Worm (Caenorhabditis elegans) whole organism, L4 larva: ENCODE data around the gene dhs-20.

Experiments used
- F49E8.2 ChIP-seq: sonication (generic microtip); optimal IDR thresholded peaks from 2 replicates; lab custom pipeline; 2016; ENCODE audit warnings: missing compliant biosample characterization, mild to moderate bottlenecking, missing genetic modification characterization, borderline replicate concordance
- T20F7.1 ChIP-seq: fragments of 200-800 bp; sonication (Bioruptor generic); optimal IDR thresholded peaks from 2 replicates; lab custom pipeline; 2018; ENCODE audit warnings: mild to moderate bottlenecking, missing genetic modification characterization, missing compliant biosample characterization
- T26A8.4 ChIP-seq: fragments of 200-800 bp; sonication (Bioruptor generic); IDR thresholded peaks from 2 replicates; pipeline ENCODE4 v1.3.6; 2022; ENCODE audit warnings: missing genetic modification characterization, missing compliant biosample characterization
- ZK546.5 ChIP-seq, 2 experiments: sonication (generic microtip); optimal IDR thresholded peaks; 2 replicates each; lab custom pipeline; 2017; ENCODE audit warnings: missing biosample characterization in 2 of 2, missing genetic modification characterization in 2 of 2
- aha-1 ChIP-seq: fragments of 150-350 bp; peaks from one replicate; lab custom pipeline; 2014; ENCODE audit warnings: missing biosample characterization, missing genetic modification characterization
- aly-2 ChIP-seq: sonication (generic microtip); optimal IDR thresholded peaks from 2 replicates; lab custom pipeline; 2018; ENCODE audit warnings: missing biosample characterization, missing genetic modification characterization
- ama-1 ChIP-seq: fragments of 150-350 bp; optimal IDR thresholded peaks from 2 replicates; lab custom pipeline; 2014; ENCODE audit warnings: inconsistent platforms, mixed read lengths
- ceh-28 ChIP-seq: fragments of 150-350 bp; optimal IDR thresholded peaks from 2 replicates; lab custom pipeline; 2014; ENCODE audit warnings: missing biosample characterization, missing genetic modification reagents, missing genetic modification characterization
- ceh-32 ChIP-seq: sonication (generic microtip); optimal IDR thresholded peaks from 2 replicates; lab custom pipeline; 2016; ENCODE audit warnings: mild to moderate bottlenecking, missing genetic modification characterization, missing compliant biosample characterization; ENCODE audit not compliant: poor library complexity
- ceh-82 ChIP-seq: sonication (generic microtip); optimal IDR thresholded peaks from 2 replicates; lab custom pipeline; 2017; ENCODE audit warnings: missing biosample characterization, missing genetic modification characterization
- ces-1 ChIP-seq: fragments of 150-350 bp; sonication (generic microtip); optimal IDR thresholded peaks from 4 replicates; lab custom pipeline; 2014; ENCODE audit warnings: missing biosample characterization, missing genetic modification reagents, missing genetic modification characterization
- daf-12 ChIP-seq: fragments of 150-350 bp; optimal IDR thresholded peaks from 2 replicates; lab custom pipeline; 2014; ENCODE audit warnings: missing biosample characterization, missing genetic modification reagents, missing genetic modification characterization
- daf-16 ChIP-seq, 3 experiments: sonication (generic microtip); optimal IDR thresholded peaks; 2 replicates each; lab custom pipeline; 2016 to 2017; ENCODE audit warnings: missing genetic modification characterization in 3 of 3, missing genetic modification reagents in 3 of 3, mild to moderate bottlenecking in 2 of 3, missing compliant biosample characterization in 2 of 3, missing biosample characterization in 1 of 3, moderate library complexity in 1 of 3
- dmd-8 ChIP-seq: fragments of 200-800 bp; sonication (Bioruptor generic); IDR thresholded peaks from 2 replicates; pipeline ENCODE4 v1.3.6; 2022; ENCODE audit warnings: missing genetic modification characterization, missing compliant biosample characterization
- egl-27 ChIP-seq: sonication (generic microtip); optimal IDR thresholded peaks from 3 replicates; lab custom pipeline; 2017; ENCODE audit warnings: missing biosample characterization, missing genetic modification reagents, missing genetic modification characterization
- egl-43 ChIP-seq: fragments of 200-800 bp; sonication (Bioruptor generic); IDR thresholded peaks from 2 replicates; pipeline ENCODE4 v1.3.6; 2022; ENCODE audit warnings: missing genetic modification reagents, missing genetic modification characterization, missing compliant biosample characterization
- gei-8 ChIP-seq: fragments of 200-800 bp; sonication (Bioruptor generic); optimal IDR thresholded peaks from 2 replicates; lab custom pipeline; 2018; ENCODE audit warnings: mild to moderate bottlenecking, missing genetic modification characterization, missing compliant biosample characterization
- hlh-30 ChIP-seq: sonication (generic microtip); optimal IDR thresholded peaks from 2 replicates; lab custom pipeline; 2017; ENCODE audit warnings: antibody characterized with exemption, mild to moderate bottlenecking, missing genetic modification characterization, missing compliant biosample characterization; ENCODE audit not compliant: insufficient read depth
- jun-1 ChIP-seq: fragments of 150-350 bp; optimal IDR thresholded peaks from 2 replicates; lab custom pipeline; 2014; ENCODE audit warnings: missing biosample characterization, missing genetic modification reagents, missing genetic modification characterization
- lin-29 ChIP-seq: fragments of 200-800 bp; sonication (Bioruptor generic); IDR thresholded peaks from 2 replicates; pipeline ENCODE4 v1.3.6; 2022; ENCODE audit warnings: missing genetic modification reagents, missing genetic modification characterization, missing compliant biosample characterization
- lin-39 ChIP-seq: fragments of 150-350 bp; optimal IDR thresholded peaks from 2 replicates; lab custom pipeline; 2014; ENCODE audit warnings: missing biosample characterization, missing genetic modification reagents, missing genetic modification characterization
- lir-3 ChIP-seq: sonication (generic microtip); optimal IDR thresholded peaks from 2 replicates; lab custom pipeline; 2016; ENCODE audit warnings: mild to moderate bottlenecking, missing genetic modification characterization, missing compliant biosample characterization
- mdt-29 ChIP-seq: fragments of 200-800 bp; sonication (Bioruptor generic); IDR thresholded peaks from 2 replicates; pipeline ENCODE4 v1.3.6; 2022; ENCODE audit warnings: missing genetic modification reagents, missing genetic modification characterization, missing compliant biosample characterization
- nhr-111 ChIP-seq: fragments of 200-800 bp; sonication (Bioruptor generic); optimal IDR thresholded peaks from 2 replicates; lab custom pipeline; 2018; ENCODE audit warnings: mild to moderate bottlenecking, missing genetic modification characterization, missing compliant biosample characterization
- nhr-25 ChIP-seq: sonication (generic microtip); optimal IDR thresholded peaks from 2 replicates; lab custom pipeline; 2017; ENCODE audit warnings: missing genetic modification characterization, mild to moderate bottlenecking, missing compliant biosample characterization, antibody characterized with exemption, moderate library complexity, borderline replicate concordance; ENCODE audit not compliant: insufficient read depth
- nhr-77 ChIP-seq: fragments of 150-350 bp; optimal IDR thresholded peaks from 2 replicates; lab custom pipeline; 2014; ENCODE audit warnings: missing biosample characterization, missing genetic modification characterization
- pqm-1 ChIP-seq: sonication (generic microtip); optimal IDR thresholded peaks from 2 replicates; lab custom pipeline; 2017; ENCODE audit warnings: missing biosample characterization, missing genetic modification characterization
- saeg-2 ChIP-seq: fragments of 200-800 bp; sonication (Bioruptor generic); IDR thresholded peaks from 2 replicates; pipeline ENCODE4 v1.3.6; 2022; ENCODE audit warnings: missing genetic modification reagents, missing genetic modification characterization, missing compliant biosample characterization
- sdz-12 ChIP-seq: fragments of 200-800 bp; sonication (Bioruptor generic); optimal IDR thresholded peaks from 2 replicates; lab custom pipeline; 2018; ENCODE audit warnings: mild to moderate bottlenecking, missing genetic modification characterization, missing compliant biosample characterization
- skn-1 ChIP-seq: fragments of 150-350 bp; optimal IDR thresholded peaks from 2 replicates; lab custom pipeline; 2014; ENCODE audit warnings: missing biosample characterization, missing genetic modification characterization
- snpc-4 ChIP-seq: fragments of 150-350 bp; optimal IDR thresholded peaks from 2 replicates; lab custom pipeline; 2014; ENCODE audit warnings: missing biosample characterization, missing genetic modification characterization
- tra-1 ChIP-seq: fragments of 200-800 bp; sonication (Bioruptor generic); IDR thresholded peaks from 2 replicates; pipeline ENCODE4 v1.3.6; 2022; ENCODE audit warnings: missing genetic modification reagents, missing genetic modification characterization, missing compliant biosample characterization
- unc-62 ChIP-seq, 3 experiments: fragments of 150-350 bp in 1 of 3; sonication (generic microtip); optimal IDR thresholded peaks in 2 of 3; peaks in 1 of 3; 1 replicate in 1 of 3; 2 replicates in 2 of 3; lab custom pipeline; 2014 to 2017; ENCODE audit warnings: missing biosample characterization in 3 of 3, missing genetic modification characterization in 3 of 3, missing genetic modification reagents in 3 of 3, missing genotype in 1 of 3
- zip-2 ChIP-seq: fragments of 150-350 bp; optimal IDR thresholded peaks from 2 replicates; lab custom pipeline; 2014; ENCODE audit warnings: missing biosample characterization, missing genetic modification characterization
- ztf-7 ChIP-seq: fragments of 150-350 bp; optimal IDR thresholded peaks from 2 replicates; lab custom pipeline; 2014; ENCODE audit warnings: missing biosample characterization, missing genetic modification characterization

The dhs-20 gene

DNA sequence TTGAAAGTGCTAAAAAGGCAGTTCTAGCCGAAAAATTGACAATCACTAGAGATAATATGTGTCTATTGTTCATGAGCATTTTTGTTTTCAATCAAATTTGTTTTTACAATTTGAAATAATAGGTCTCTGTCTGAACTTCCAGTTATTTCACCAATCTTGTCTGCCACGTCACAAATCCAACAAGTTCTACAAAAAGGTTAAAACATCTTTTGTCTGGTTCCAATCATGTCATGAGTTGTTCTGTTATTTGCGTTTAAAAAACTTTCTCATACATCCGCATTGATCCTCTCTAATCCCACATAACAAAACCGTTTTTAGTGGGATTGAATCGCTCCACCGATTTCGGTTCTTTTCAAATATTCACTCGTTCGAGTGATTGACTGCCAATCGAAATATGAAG lies 3.6 kb downstream of the dhs-20 start, which contains the start of gene F35B12.9:
Gene F35B12.9 (plus strand): TSS at position 372 of the 400 bp plus-strand sequence.
- TF ChIP-seq jun-1 (tag; lab: Kevin White, UChicago) (no peak), lin-39 (no peak), daf-12 (tag; lab: Kevin White, UChicago) (no peak), unc-62 (GFP tag; optimal IDR thresholded peaks at IDR 0.05 in 1 of 2; lab: Kevin White, UChicago) (peak in 1 of 2 experiments; percentile 18), unc-62 (tag; optimal IDR thresholded peaks at IDR 0.05; lab: Kevin White, UChicago) (no peak), mdt-29 (GFP tag; lab: Robert Waterston, UW) (no peak), T20F7.1 (GFP tag; lab: Kevin White, UChicago) (no peak), lir-3 (no peak), nhr-77 (no peak), aha-1 (peak; percentile 94), daf-16 (GFP tag; optimal IDR thresholded peaks at IDR 0.05; lab: Kevin White, UChicago) (no peak), daf-16 (tag; optimal IDR thresholded peaks at IDR 0.05; lab: Kevin White, UChicago) (no peak), lin-29 (no peak), snpc-4 (tag; lab: Kevin White, UChicago) (no peak)

- TF ChIP-seq hlh-30 = no peak
- no peak for TF ChIP-seq sdz-12 (GFP tag; lab: Kevin White, UChicago)
- TF ChIP-seq tra-1 (GFP tag; lab: Robert Waterston, UW) = no peak
- no peak for TF ChIP-seq nhr-25
- no peak for TF ChIP-seq nhr-111 (GFP tag; lab: Kevin White, UChicago)
- no peak for TF ChIP-seq mdt-29 (GFP tag; lab: Robert Waterston, UW)
- no peak for TF ChIP-seq T26A8.4 (GFP tag; lab: Robert Waterston, UW)
- TF ChIP-seq ces-1 (GFP tag; lab: Kevin White, UChicago) = no peak
- no peak for TF ChIP-seq ceh-28 (tag; lab: Kevin White, UChicago)
- TF ChIP-seq F49E8.2 (tag; lab: Kevin White, UChicago) = no peak
- no peak for TF ChIP-seq zip-2 (tag; lab: Kevin White, UChicago)
- TF ChIP-seq ama-1 = no peak
Measured at ce11 chrV:11598807-11599206, 5.6 kb downstream of the dhs-20 start, which contains the start of gene srx-84. TSS of gene srx-84 (plus strand) at chrV:11599107.

ce11 chrV:11593888-11594287 lies 10.5 kb downstream of the dhs-20 start:
- TF ChIP-seq unc-62 (GFP tag; optimal IDR thresholded peaks at IDR 0.05 in 1 of 2; lab: Kevin White, UChicago) (peak in 1 of 2 experiments; percentile 94), unc-62 (tag; optimal IDR thresholded peaks at IDR 0.05; lab: Kevin White, UChicago) (no peak), pqm-1 (tag; lab: Kevin White, UChicago) (no peak)

DNA sequence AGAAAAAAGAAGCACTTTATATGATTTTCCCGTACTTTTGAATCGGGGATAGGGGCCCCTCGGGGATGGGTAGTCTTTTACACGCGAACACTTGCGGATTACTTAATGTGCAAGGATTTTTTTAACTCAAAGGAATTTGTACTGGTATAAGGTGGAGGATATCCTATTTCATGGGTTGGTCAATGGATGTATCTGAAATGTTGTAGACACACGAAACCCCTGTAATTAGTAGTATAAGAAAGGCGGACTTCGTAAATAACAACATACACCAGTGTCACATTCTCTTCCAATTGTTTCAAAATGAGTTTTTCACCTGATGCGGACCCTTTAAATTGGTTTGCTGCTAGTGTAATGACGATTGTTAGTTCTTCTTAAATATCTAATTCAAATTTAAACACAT lies 10.9 kb downstream of the dhs-20 start, which contains the start of gene srx-80:
Gene srx-80 (plus strand): TSS at position 301 of the 400 bp plus-strand sequence.
- TF ChIP-seq ztf-7 (tag; lab: Kevin White, UChicago) = no peak
- TF ChIP-seq dmd-8 (GFP tag; lab: Robert Waterston, UW) = no peak
- TF ChIP-seq ceh-82 (tag; lab: Kevin White, UChicago) = no peak
- TF ChIP-seq ZK546.5 (tag; optimal IDR thresholded peaks at IDR 0.05; lab: Kevin White, UChicago) = no peak
- no peak for TF ChIP-seq T20F7.1 (GFP tag; lab: Kevin White, UChicago)
- TF ChIP-seq egl-27 = no peak
- no peak for TF ChIP-seq aly-2 (tag; lab: Kevin White, UChicago)
- TF ChIP-seq ceh-32 (tag; lab: Kevin White, UChicago) = no peak
- no peak for TF ChIP-seq gei-8 (GFP tag; lab: Kevin White, UChicago)
- TF ChIP-seq saeg-2 (GFP tag; lab: Robert Waterston, UW) = no peak
- no peak for TF ChIP-seq nhr-111 (GFP tag; lab: Kevin White, UChicago)
- TF ChIP-seq skn-1 (tag; lab: Kevin White, UChicago) = no peak
- TF ChIP-seq egl-43 (GFP tag; lab: Robert Waterston, UW) = no peak
- no peak for TF ChIP-seq sdz-12 (GFP tag; lab: Kevin White, UChicago)
- TF ChIP-seq zip-2 (tag; lab: Kevin White, UChicago) = no peak
